Worm (Caenorhabditis elegans): Measurements from ENCODE around the gene Y43C5A.7.

DNA sequence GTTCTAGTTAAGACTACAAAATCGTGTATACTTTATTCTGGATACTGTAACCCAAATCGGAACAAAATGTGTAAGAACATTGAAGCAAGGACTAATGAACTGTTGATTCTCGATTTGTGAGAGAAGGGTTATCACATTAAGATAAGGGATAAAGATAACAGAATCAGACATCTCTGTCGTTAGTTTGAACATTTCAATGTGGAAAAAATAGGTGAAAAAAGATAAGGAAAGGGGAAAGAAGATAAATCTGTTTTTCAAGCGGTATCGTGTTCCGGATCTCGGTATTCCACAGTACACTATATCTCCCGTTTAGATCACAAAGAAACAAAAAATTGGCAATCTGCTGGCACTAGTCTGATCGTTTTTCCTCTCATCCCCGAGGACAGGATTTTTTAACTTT is 16.0 kb upstream of the Y43C5A.7 start:
- no peak for TF ChIP-seq unc-55 (GFP tag; optimal IDR thresholded peaks at IDR 0.05)
- no peak for TF ChIP-seq ceh-14 (tag; optimal IDR thresholded peaks at IDR 0.05)

Data from whole organism, late embryonic.